Worm (Caenorhabditis elegans): ENCODE measurements around the gene dve-1.

- TF ChIP-seq ceh-30 (tag; optimal IDR thresholded peaks at IDR 0.05) (no peak), zip-5 (tag; optimal IDR thresholded peaks at IDR 0.05) (no peak), pros-1 (tag; optimal IDR thresholded peaks at IDR 0.05) (no peak), elt-4 (tag; optimal IDR thresholded peaks at IDR 0.05) (no peak), nfya-1 (tag; optimal IDR thresholded peaks at IDR 0.05) (peak; percentile 95), ama-1 (optimal IDR thresholded peaks at IDR 0.05) (no peak), unc-86 (tag; optimal IDR thresholded peaks at IDR 0.05) (no peak), pqm-1 (tag; optimal IDR thresholded peaks at IDR 0.05) (no peak)
Observed at ce11 chrX:382692-383091, 50.9 kb downstream of the dve-1 start, which contains the start of gene ife-2.
